Fruit fly (Drosophila melanogaster) whole organism, prepupa: ENCODE results near the gene Cenp-C.

Experiments
- Blimp-1 ChIP-seq: fragments of 200-800 bp; sonication (Bioruptor generic); optimal IDR thresholded peaks from 3 replicates; lab custom pipeline; 2017; ENCODE audit warnings: missing biosample characterization, missing genetic modification characterization, mild to moderate bottlenecking, moderate library complexity, missing genetic modification reagents
- CG10631 ChIP-seq: fragments of 200-800 bp; sonication (Bioruptor generic); optimal IDR thresholded peaks from 2 replicates; lab custom pipeline; 2016; ENCODE audit warnings: missing biosample characterization, missing genetic modification characterization
- CG10669 ChIP-seq: fragments of 200-800 bp; sonication (Bioruptor generic); optimal IDR thresholded peaks from 3 replicates; lab custom pipeline; 2018; ENCODE audit warnings: missing biosample characterization, mild to moderate bottlenecking, missing genetic modification characterization, moderate library complexity
- CG11762 ChIP-seq: fragments of 200-800 bp; sonication (Bioruptor generic); optimal IDR thresholded peaks from 3 replicates; lab custom pipeline; 2016; ENCODE audit warnings: missing biosample characterization, missing genetic modification characterization; ENCODE audit not compliant: insufficient read depth
- CG11902 ChIP-seq: fragments of 200-800 bp; sonication (Bioruptor generic); optimal IDR thresholded peaks from 3 replicates; lab custom pipeline; 2016; ENCODE audit warnings: missing biosample characterization, missing genetic modification characterization
- CG15336 ChIP-seq: fragments of 200-800 bp; sonication (Bioruptor generic); IDR thresholded peaks from 2 replicates; pipeline ENCODE4 v1.3.6; 2022; ENCODE audit warnings: missing biosample characterization, missing genetic modification characterization
- CG16779 ChIP-seq: fragments of 200-800 bp; sonication (Bioruptor generic); optimal IDR thresholded peaks from 3 replicates; lab custom pipeline; 2017; ENCODE audit warnings: missing biosample characterization, mild to moderate bottlenecking, missing genetic modification characterization
- CG32006 ChIP-seq: fragments of 200-800 bp; sonication (Bioruptor generic); optimal IDR thresholded peaks from 3 replicates; lab custom pipeline; 2017; ENCODE audit warnings: missing biosample characterization, mild to moderate bottlenecking, missing genetic modification characterization
- CG34406 ChIP-seq: fragments of 200-800 bp; sonication (Bioruptor generic); optimal IDR thresholded peaks from 3 replicates; lab custom pipeline; 2016; ENCODE audit warnings: missing biosample characterization, missing genetic modification characterization
- CG3919 ChIP-seq: fragments of 200-800 bp; sonication (Bioruptor generic); optimal IDR thresholded peaks from 3 replicates; lab custom pipeline; 2016; ENCODE audit warnings: missing biosample characterization, missing genetic modification characterization
- CG4318 ChIP-seq: fragments of 200-800 bp; sonication (Bioruptor generic); optimal IDR thresholded peaks from 3 replicates; lab custom pipeline; 2017; ENCODE audit warnings: missing biosample characterization, mild to moderate bottlenecking, missing genetic modification characterization
- CG6792 ChIP-seq: fragments of 200-800 bp; sonication (Bioruptor generic); optimal IDR thresholded peaks from 3 replicates; lab custom pipeline; 2016; ENCODE audit warnings: missing biosample characterization, missing genetic modification characterization
- CG6854 ChIP-seq: fragments of 200-800 bp; sonication (Bioruptor generic); optimal IDR thresholded peaks from 2 replicates; lab custom pipeline; 2017; ENCODE audit warnings: missing biosample characterization, mild to moderate bottlenecking, missing genetic modification characterization
- CG7368 ChIP-seq: fragments of 200-800 bp; sonication (Bioruptor generic); optimal IDR thresholded peaks from 3 replicates; lab custom pipeline; 2016; ENCODE audit warnings: missing biosample characterization, missing genetic modification characterization
- Eip75B ChIP-seq: fragments of 200-800 bp; sonication (Bioruptor generic); optimal IDR thresholded peaks from 3 replicates; lab custom pipeline; 2016; ENCODE audit warnings: missing biosample characterization, missing genetic modification characterization
- Eip78C ChIP-seq: fragments of 200-800 bp; sonication (Bioruptor generic); peaks from one replicate; lab custom pipeline; 2016; ENCODE audit warnings: missing biosample characterization, missing genetic modification characterization
- Eip93F ChIP-seq: fragments of 200-800 bp; sonication (Bioruptor generic); optimal IDR thresholded peaks from 2 replicates; lab custom pipeline; 2016; ENCODE audit warnings: missing biosample characterization, mild to moderate bottlenecking, missing genetic modification characterization
- Ets21C ChIP-seq: fragments of 200-800 bp; sonication (Bioruptor generic); optimal IDR thresholded peaks from 3 replicates; lab custom pipeline; 2016; ENCODE audit warnings: missing biosample characterization, missing genetic modification characterization
- Ets96B ChIP-seq: fragments of 200-800 bp; optimal IDR thresholded peaks from 2 replicates; lab custom pipeline; 2019; ENCODE audit warnings: missing biosample characterization, mild to moderate bottlenecking, missing genetic modification characterization, moderate library complexity
- Hr4 ChIP-seq: fragments of 200-800 bp; sonication (Bioruptor generic); optimal IDR thresholded peaks from 3 replicates; lab custom pipeline; 2016; ENCODE audit warnings: missing biosample characterization, missing genetic modification characterization
- Sox102F ChIP-seq: fragments of 200-800 bp; sonication (Bioruptor generic); optimal IDR thresholded peaks from 2 replicates; lab custom pipeline; 2016; ENCODE audit warnings: missing biosample characterization, mild to moderate bottlenecking, missing genetic modification characterization
- Sox14 ChIP-seq: fragments of 200-800 bp; sonication (Bioruptor generic); optimal IDR thresholded peaks from 3 replicates; lab custom pipeline; 2016; ENCODE audit warnings: missing biosample characterization, missing genetic modification characterization
- Sox15 ChIP-seq: fragments of 200-800 bp; sonication (Bioruptor generic); optimal IDR thresholded peaks from 3 replicates; lab custom pipeline; 2016; ENCODE audit warnings: missing biosample characterization, missing genetic modification characterization
- cyc ChIP-seq: fragments of 200-800 bp; sonication (Bioruptor generic); optimal IDR thresholded peaks from 3 replicates; lab custom pipeline; 2016; ENCODE audit warnings: missing biosample characterization, missing genetic modification characterization
- dac ChIP-seq: fragments of 200-800 bp; sonication (Bioruptor generic); optimal IDR thresholded peaks from 2 replicates; lab custom pipeline; 2017; ENCODE audit warnings: missing biosample characterization, mild to moderate bottlenecking, missing genetic modification characterization
- esn ChIP-seq: fragments of 200-800 bp; sonication (Bioruptor generic); optimal IDR thresholded peaks from 2 replicates; lab custom pipeline; 2016; ENCODE audit warnings: missing biosample characterization, mild to moderate bottlenecking, missing genetic modification characterization, moderate library complexity
- fd85E ChIP-seq: fragments of 200-800 bp; sonication (Bioruptor generic); optimal IDR thresholded peaks from 3 replicates; lab custom pipeline; 2016; ENCODE audit warnings: missing biosample characterization, missing genetic modification characterization
- lz ChIP-seq: fragments of 200-800 bp; sonication (Bioruptor generic); optimal IDR thresholded peaks from 3 replicates; lab custom pipeline; 2016; ENCODE audit warnings: missing biosample characterization, missing genetic modification characterization
- svp ChIP-seq: fragments of 200-800 bp; sonication (Bioruptor generic); peaks from one replicate; lab custom pipeline; 2016; ENCODE audit warnings: missing biosample characterization, missing genetic modification characterization
- vri ChIP-seq: fragments of 200-800 bp; sonication (Bioruptor generic); optimal IDR thresholded peaks from 3 replicates; lab custom pipeline; 2016; ENCODE audit warnings: missing biosample characterization, mild to moderate bottlenecking, missing genetic modification characterization

The Cenp-C gene

dm6 chr3R:8517752-8518185 is 46.1 kb upstream of the Cenp-C start, which contains the start of gene CG11737 (continued):
- TF ChIP-seq CG11762 (GFP tag; lab: Kevin White, UChicago) (peak; percentile 12), CG10669 (peak; percentile 29), Ets96B (peak; percentile 4), Sox14 (GFP tag; lab: Kevin White, UChicago) (peak; percentile 37), Blimp-1 (no peak), Eip78C (GFP tag; lab: Kevin White, UChicago) (peak; percentile 69), CG4318 (GFP tag; lab: Kevin White, UChicago) (no peak), Ets21C (GFP tag; lab: Kevin White, UChicago) (no peak), CG7368 (GFP tag; lab: Kevin White, UChicago) (no peak)

DNA sequence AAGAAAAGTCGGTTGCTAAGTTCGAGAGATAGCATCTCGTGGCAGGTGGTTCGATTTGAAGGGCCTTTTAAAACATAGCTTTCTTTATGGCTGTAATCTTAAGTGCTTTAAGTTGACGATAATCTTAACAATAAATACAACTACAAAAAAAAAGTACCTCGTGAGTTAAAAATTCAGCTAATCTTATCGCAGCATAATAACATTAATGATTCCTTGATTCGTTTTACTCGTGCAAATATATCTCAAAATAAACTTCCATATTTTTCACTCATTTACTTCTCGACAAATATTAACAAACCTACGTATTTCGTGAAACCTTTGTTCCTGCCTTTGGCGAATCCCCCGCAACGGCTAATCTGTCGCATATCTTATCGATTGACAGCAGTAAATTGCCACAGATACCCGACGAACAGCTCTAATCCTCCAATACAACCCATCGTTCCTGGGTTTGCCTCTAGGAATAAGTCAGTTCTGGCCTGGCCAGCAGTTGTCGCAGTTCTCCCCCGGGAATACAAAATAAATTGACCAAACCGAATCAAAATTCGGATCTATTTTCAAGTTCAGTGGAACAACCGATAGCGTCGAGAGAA is 45.2 kb upstream of the Cenp-C start:
- TF ChIP-seq Sox14 (GFP tag; lab: Kevin White, UChicago) (peak; percentile 8), Eip93F (peak; percentile 2), vri (GFP tag; lab: Kevin White, UChicago) (peak; percentile 23), CG10669 (no peak), cyc (GFP tag; lab: Kevin White, UChicago) (no peak)

dm6 chr3R:8519157-8519556 is 44.7 kb upstream of the Cenp-C start:
- TF ChIP-seq CG6854 (GFP tag; lab: Kevin White, UChicago) (peak; percentile 9), CG16779 (no peak), Hr4 (GFP tag; lab: Kevin White, UChicago) (no peak), svp (GFP tag; lab: Kevin White, UChicago) (peak; percentile 77), Eip78C (GFP tag; lab: Kevin White, UChicago) (peak; percentile 7)

dm6 chr3R:8520809-8521208 is 43.1 kb upstream of the Cenp-C start:
- TF ChIP-seq svp (GFP tag; lab: Kevin White, UChicago) = peak; percentile 87
- no peak for TF ChIP-seq CG32006

DNA sequence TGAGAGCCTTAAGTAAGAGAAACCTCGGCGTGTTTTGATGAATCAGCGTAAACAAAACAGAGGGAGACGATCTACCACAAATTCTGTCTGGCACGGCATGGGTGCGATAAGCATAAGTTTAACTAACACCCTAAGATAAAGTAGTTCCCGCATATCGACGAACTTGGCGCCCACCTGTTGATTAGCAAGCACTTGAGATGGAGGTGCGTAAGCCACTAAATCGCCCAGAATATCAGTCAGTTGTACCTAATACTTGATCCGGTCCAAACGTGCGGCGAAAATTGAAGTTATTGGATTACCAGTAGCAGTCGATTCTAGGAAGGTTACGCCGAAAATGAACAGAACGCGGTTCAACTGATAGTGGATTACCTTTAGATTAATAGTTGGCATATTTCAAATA is 42.4 kb upstream of the Cenp-C start, which contains the start of gene CG31454:
CG31454 (plus strand) TSS at position 160 of the 400 bp plus-strand sequence.
- TF ChIP-seq CG6792 (GFP tag; lab: Kevin White, UChicago) (no peak), CG3919 (GFP tag; lab: Kevin White, UChicago) (no peak), CG10631 (no peak), fd85E (no peak), CG11902 (no peak), vri (GFP tag; lab: Kevin White, UChicago) (no peak), esn (GFP tag; lab: Kevin White, UChicago) (no peak), CG34406 (GFP tag; lab: Kevin White, UChicago) (no peak), CG15336 (GFP tag; lab: Robert Waterston, UW) (no peak), Sox15 (no peak), Sox102F (GFP tag; lab: Kevin White, UChicago) (no peak), Eip75B (GFP tag; lab: Kevin White, UChicago) (no peak), CG4318 (GFP tag; lab: Kevin White, UChicago) (no peak), Ets96B (no peak), dac (GFP tag; lab: Kevin White, UChicago) (no peak), svp (GFP tag; lab: Kevin White, UChicago) (no peak), lz (GFP tag; lab: Kevin White, UChicago) (no peak), cyc (GFP tag; lab: Kevin White, UChicago) (no peak)

DNA sequence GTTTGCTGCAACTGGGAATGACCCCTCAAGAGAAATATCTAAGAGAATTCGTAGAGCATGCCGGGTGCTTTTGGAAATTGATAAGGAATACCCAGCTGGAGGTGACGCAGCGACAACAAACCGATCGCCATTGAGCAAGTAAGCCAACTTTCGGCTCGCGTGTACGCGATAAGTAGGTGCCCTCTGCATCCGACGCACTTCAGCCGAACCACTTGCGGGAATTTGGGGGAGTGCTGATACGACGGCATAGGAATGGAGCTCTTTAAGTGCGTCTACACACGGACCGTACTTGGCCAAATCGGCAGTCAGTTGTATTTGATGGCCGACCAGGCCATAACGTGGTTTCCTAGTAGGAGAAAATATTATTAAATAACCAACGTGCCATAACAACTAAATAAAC is 40.2 kb upstream of the Cenp-C start, which contains the start of gene CG31259:
CG31259 (plus strand) TSS at position 277 of the 400 bp plus-strand sequence.
- TF ChIP-seq Ets21C (GFP tag; lab: Kevin White, UChicago) (no peak), svp (GFP tag; lab: Kevin White, UChicago) (peak; percentile 80), CG16779 (no peak)
- TF ChIP-seq, all 60 proteins: peak for 1
